Worm (Caenorhabditis elegans): ENCODE data around the gene clec-126.

- TF ChIP-seq zag-1 (tag; optimal IDR thresholded peaks at IDR 0.05) (no peak), ztf-11 (tag; optimal IDR thresholded peaks at IDR 0.05) (no peak), lsy-2 (tag; optimal IDR thresholded peaks at IDR 0.05) (no peak), nhr-41 (GFP tag; IDR thresholded peaks at IDR 0.05) (no peak), skn-1 (tag; optimal IDR thresholded peaks at IDR 0.05) (no peak)
Measured at ce11 chrII:3554673-3555072, 35.4 kb downstream of the clec-126 start.

Data from whole organism, L4 larva.